Worm (Caenorhabditis elegans) whole organism, L2 larva: ENCODE measurements around the gene egrh-2.

Experiments
- R02D3.7 ChIP-seq: fragments of 150-350 bp; optimal IDR thresholded peaks from 2 replicates; lab custom pipeline; 2014; ENCODE audit warnings: missing biosample characterization, missing genetic modification characterization
- blmp-1 ChIP-seq: sonication (generic microtip); optimal IDR thresholded peaks from 2 replicates; lab custom pipeline; 2017; ENCODE audit warnings: missing genetic modification characterization, mild to moderate bottlenecking, missing compliant biosample characterization, antibody characterized with exemption, moderate library complexity; ENCODE audit not compliant: insufficient read depth
- egl-27 ChIP-seq: sonication (generic microtip); optimal IDR thresholded peaks from 3 replicates; lab custom pipeline; 2017; ENCODE audit warnings: missing biosample characterization, missing genetic modification reagents, missing genetic modification characterization
- elt-1 ChIP-seq: fragments of 150-350 bp; optimal IDR thresholded peaks from 2 replicates; lab custom pipeline; 2014; ENCODE audit warnings: missing biosample characterization, missing genetic modification characterization
- lin-39 ChIP-seq: fragments of 150-350 bp; optimal IDR thresholded peaks from 2 replicates; lab custom pipeline; 2014; ENCODE audit warnings: missing biosample characterization, missing genetic modification reagents, missing genetic modification characterization
- nhr-25 ChIP-seq: fragments of 150-350 bp; sonication (generic microtip); optimal IDR thresholded peaks from 3 replicates; lab custom pipeline; 2014; ENCODE audit warnings: missing biosample characterization, missing genetic modification characterization
- peb-1 ChIP-seq: fragments of 150-350 bp; optimal IDR thresholded peaks from 2 replicates; lab custom pipeline; 2014; ENCODE audit warnings: missing biosample characterization, missing genetic modification characterization
- unc-62 ChIP-seq: fragments of 150-350 bp; optimal IDR thresholded peaks from 2 replicates; lab custom pipeline; 2014; ENCODE audit warnings: missing biosample characterization, missing genetic modification reagents, missing genetic modification characterization
- ztf-11 ChIP-seq: sonication (generic microtip); optimal IDR thresholded peaks from 2 replicates; lab custom pipeline; 2017; ENCODE audit warnings: missing biosample characterization, missing genetic modification characterization

DNA sequence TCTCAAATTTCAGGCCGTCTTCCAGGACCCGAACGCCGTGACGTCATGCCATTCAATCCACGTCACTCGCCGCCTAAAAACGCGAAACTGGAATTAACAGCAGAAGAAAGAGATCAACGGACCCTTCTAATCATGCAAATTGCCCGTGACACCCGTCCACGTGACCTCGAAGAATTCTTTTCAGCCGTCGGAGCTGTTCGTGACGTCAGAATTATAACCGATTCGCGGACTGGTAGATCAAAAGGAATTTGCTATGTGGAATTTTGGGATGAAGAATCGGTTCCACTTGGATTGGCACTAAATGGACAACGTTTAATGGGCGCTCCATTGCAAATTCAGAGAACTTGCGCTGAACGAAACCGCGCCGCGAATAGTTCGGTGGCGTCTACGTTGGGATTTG, 25.2 kb upstream of the egrh-2 start:
- TF ChIP-seq ztf-11 (tag; lab: Kevin White, UChicago) (no peak), peb-1 (tag; lab: Kevin White, UChicago) (no peak), nhr-25 (tag; lab: Kevin White, UChicago) (no peak), R02D3.7 (tag; lab: Kevin White, UChicago) (no peak), lin-39 (tag; lab: Kevin White, UChicago) (no peak), egl-27 (no peak), elt-1 (tag; lab: Kevin White, UChicago) (no peak), blmp-1 (no peak), unc-62 (GFP tag; lab: Kevin White, UChicago) (no peak)
